Worm (Caenorhabditis elegans): Measurements from ENCODE around the gene hhat-1.

DNA sequence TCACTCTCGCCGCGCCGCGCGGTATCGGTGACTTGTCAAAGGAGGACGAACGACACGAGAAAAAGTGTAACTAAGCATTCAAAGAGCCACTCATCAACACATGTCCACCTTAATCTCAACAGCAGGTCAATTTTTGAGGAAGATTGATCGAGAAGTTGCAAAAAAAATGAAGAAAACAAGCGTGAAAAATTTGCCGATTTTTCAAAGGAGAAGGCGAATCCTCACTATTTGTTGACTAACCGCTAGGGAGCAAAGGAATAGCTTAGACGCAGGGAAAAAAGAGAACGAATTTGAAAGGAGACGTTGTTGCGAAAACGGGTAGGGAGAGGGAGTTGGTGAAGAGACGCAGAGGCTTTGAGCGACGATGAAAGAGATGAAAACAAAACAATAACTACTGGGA is 33.0 kb upstream of the hhat-1 start:
- TF ChIP-seq ets-4 (tag; optimal IDR thresholded peaks at IDR 0.05) (no peak), pha-4 (tag; optimal IDR thresholded peaks at IDR 0.05) (no peak), ceh-45 (GFP tag; IDR thresholded peaks at IDR 0.05) (no peak), Y22D7AL.16 (tag; optimal IDR thresholded peaks at IDR 0.05) (no peak)

Data from whole organism, late embryonic.